Fruit fly (Drosophila melanogaster) whole organism, embryonic: ENCODE data around the gene ana1.

Experiments
- CG10267 ChIP-seq: fragments of 200-800 bp; sonication (Bioruptor generic); optimal IDR thresholded peaks from 2 replicates; lab custom pipeline; 2018; ENCODE audit warnings: missing biosample characterization, mild to moderate bottlenecking, missing genetic modification characterization, moderate library complexity
- CG12744 ChIP-seq: fragments of 200-800 bp; sonication (Bioruptor generic); optimal IDR thresholded peaks from 2 replicates; lab custom pipeline; 2016; ENCODE audit warnings: missing biosample characterization, missing genetic modification characterization
- CG14710 ChIP-seq: fragments of 200-800 bp; sonication (Bioruptor generic); optimal IDR thresholded peaks from 3 replicates; lab custom pipeline; 2019; ENCODE audit warnings: missing biosample characterization, mild to moderate bottlenecking, missing genetic modification characterization, moderate library complexity
- CG16813 ChIP-seq: fragments of 200-800 bp; sonication (Bioruptor generic); IDR thresholded peaks from 3 replicates; pipeline ENCODE4 v1.3.6; 2022; ENCODE audit warnings: missing biosample characterization, missing genetic modification characterization; ENCODE audit not compliant: partially characterized antibody
- CG17186 ChIP-seq: fragments of 200-800 bp; sonication (Bioruptor generic); optimal IDR thresholded peaks from 3 replicates; lab custom pipeline; 2017; ENCODE audit warnings: missing biosample characterization, missing genetic modification reagents, missing genetic modification characterization
- CG2116 ChIP-seq: fragments of 200-800 bp; sonication (Bioruptor generic); optimal IDR thresholded peaks from 3 replicates; lab custom pipeline; 2018; ENCODE audit warnings: missing biosample characterization, mild to moderate bottlenecking, missing genetic modification characterization
- CG32772 ChIP-seq: fragments of 200-800 bp; sonication (Bioruptor generic); IDR thresholded peaks from 2 replicates; pipeline ENCODE4 v1.3.6; 2022; ENCODE audit warnings: missing biosample characterization, missing genetic modification characterization
- CG34224 ChIP-seq: fragments of 200-800 bp; sonication (Bioruptor generic); IDR thresholded peaks from 3 replicates; pipeline ENCODE4 v1.3.6; 2022; ENCODE audit warnings: missing biosample characterization, missing genetic modification characterization; ENCODE audit not compliant: partially characterized antibody
- CG3847 ChIP-seq: fragments of 200-800 bp; sonication (Bioruptor generic); IDR thresholded peaks from 2 replicates; pipeline ENCODE4 v1.3.6; 2022; ENCODE audit warnings: missing biosample characterization, missing genetic modification characterization
- CG7963 ChIP-seq: fragments of 200-800 bp; sonication (Bioruptor generic); IDR thresholded peaks from 3 replicates; pipeline ENCODE4 v1.3.6; 2022; ENCODE audit warnings: missing biosample characterization, missing genetic modification characterization; ENCODE audit not compliant: partially characterized antibody
- CG9797 ChIP-seq: fragments of 200-800 bp; sonication (Bioruptor generic); optimal IDR thresholded peaks from 3 replicates; lab custom pipeline; 2018; ENCODE audit warnings: missing biosample characterization, mild to moderate bottlenecking, missing genetic modification characterization
- CG9932 ChIP-seq: fragments of 200-800 bp; sonication (Bioruptor generic); IDR thresholded peaks from 2 replicates; pipeline ENCODE4 v1.3.6; 2022; ENCODE audit warnings: missing biosample characterization, missing genetic modification characterization
- CoRest ChIP-seq: fragments of 200-800 bp; sonication (Bioruptor generic); optimal IDR thresholded peaks from 3 replicates; lab custom pipeline; 2018; ENCODE audit warnings: missing biosample characterization, mild to moderate bottlenecking, missing genetic modification characterization, moderate library complexity
- CrebB ChIP-seq: fragments of 200-800 bp; sonication (Bioruptor generic); optimal IDR thresholded peaks from 3 replicates; lab custom pipeline; 2018; ENCODE audit warnings: missing biosample characterization, mild to moderate bottlenecking, missing genetic modification characterization
- Doc3 ChIP-seq: fragments of 200-800 bp; sonication (Bioruptor generic); IDR thresholded peaks from 3 replicates; pipeline ENCODE4 v1.3.6; 2022; ENCODE audit warnings: missing biosample characterization, missing genetic modification characterization; ENCODE audit not compliant: partially characterized antibody
- Dp ChIP-seq: fragments of 200-800 bp; sonication (Bioruptor generic); optimal IDR thresholded peaks from 2 replicates; lab custom pipeline; 2018; ENCODE audit warnings: missing biosample characterization, mild to moderate bottlenecking, missing genetic modification characterization, moderate library complexity
- Dref ChIP-seq: fragments of 200-800 bp; sonication (Bioruptor generic); IDR thresholded peaks from 2 replicates; pipeline ENCODE4 v1.3.6; 2022; ENCODE audit warnings: missing biosample characterization, missing genetic modification characterization
- E2f2 ChIP-seq: fragments of 200-800 bp; sonication (Bioruptor generic); IDR thresholded peaks from 2 replicates; pipeline ENCODE4 v1.3.6; 2022; ENCODE audit warnings: missing biosample characterization, missing genetic modification characterization
- Elba2 ChIP-seq: fragments of 200-800 bp; sonication (Bioruptor generic); optimal IDR thresholded peaks from 3 replicates; lab custom pipeline; 2016; ENCODE audit warnings: missing biosample characterization, missing genetic modification characterization
- HLH4C ChIP-seq: fragments of 200-800 bp; sonication (Bioruptor generic); IDR thresholded peaks from 3 replicates; pipeline ENCODE4 v1.3.6; 2022; ENCODE audit warnings: missing biosample characterization, missing genetic modification characterization; ENCODE audit not compliant: partially characterized antibody
- HmgZ ChIP-seq: fragments of 200-800 bp; sonication (Bioruptor generic); optimal IDR thresholded peaks from 2 replicates; lab custom pipeline; 2018; ENCODE audit warnings: missing biosample characterization, mild to moderate bottlenecking, missing genetic modification characterization
- Hr3 ChIP-seq: fragments of 200-800 bp; sonication (Bioruptor generic); optimal IDR thresholded peaks from 3 replicates; lab custom pipeline; 2016; ENCODE audit warnings: missing biosample characterization, missing genetic modification characterization
- Hr78 ChIP-seq, 2 experiments: fragments of 200-800 bp in 1 of 2; fragments of >200 bp in 1 of 2; sonication (Bioruptor generic) in 1 of 2; optimal IDR thresholded peaks; 2 replicates each; lab custom pipeline; 2017 to 2019; ENCODE audit warnings: missing biosample characterization in 2 of 2, missing genetic modification characterization in 2 of 2, mild to moderate bottlenecking in 1 of 2, moderate library complexity in 1 of 2
- MESR4 ChIP-seq: fragments of 200-800 bp; sonication (Bioruptor generic); optimal IDR thresholded peaks from 2 replicates; lab custom pipeline; 2018; ENCODE audit warnings: missing biosample characterization, mild to moderate bottlenecking, missing genetic modification characterization, moderate library complexity
- Max ChIP-seq: fragments of 200-800 bp; sonication (Bioruptor generic); optimal IDR thresholded peaks from 2 replicates; lab custom pipeline; 2016; ENCODE audit warnings: missing biosample characterization, mild to moderate bottlenecking, missing genetic modification characterization
- Med ChIP-seq: fragments of 200-800 bp; sonication (Bioruptor generic); peaks from one replicate; lab custom pipeline; 2016; ENCODE audit warnings: missing biosample characterization, missing genetic modification characterization, mild to moderate bottlenecking, inconsistent platforms, moderate library complexity
- Myb ChIP-seq: fragments of 200-800 bp; sonication (Bioruptor generic); optimal IDR thresholded peaks from 2 replicates; lab custom pipeline; 2016; ENCODE audit warnings: missing biosample characterization, missing genetic modification characterization
- Scr ChIP-seq: fragments of 200-800 bp; sonication (Bioruptor generic); IDR thresholded peaks from 2 replicates; pipeline ENCODE4 v1.3.6; 2022; ENCODE audit warnings: missing biosample characterization, missing genetic modification characterization; ENCODE audit not compliant: partially characterized antibody
- Sry-δ ChIP-seq: fragments of 200-800 bp; sonication (Bioruptor generic); optimal IDR thresholded peaks from 2 replicates; lab custom pipeline; 2016; ENCODE audit warnings: missing biosample characterization, missing genetic modification characterization
- bbx ChIP-seq: fragments of 200-800 bp; sonication (Bioruptor generic); IDR thresholded peaks from 2 replicates; pipeline ENCODE4 v1.3.6; 2022; ENCODE audit warnings: missing biosample characterization, missing genetic modification characterization; ENCODE audit not compliant: partially characterized antibody
- bigmax ChIP-seq: fragments of 200-800 bp; sonication (Bioruptor generic); optimal IDR thresholded peaks from 2 replicates; lab custom pipeline; 2018; ENCODE audit warnings: missing biosample characterization, mild to moderate bottlenecking, missing genetic modification characterization
- crp ChIP-seq, 2 experiments: fragments of 200-800 bp; sonication (Bioruptor generic); optimal IDR thresholded peaks; 2 replicates in 1 of 2; 3 replicates in 1 of 2; lab custom pipeline; 2017; ENCODE audit warnings: missing biosample characterization in 2 of 2, missing genetic modification characterization in 2 of 2, mild to moderate bottlenecking in 1 of 2, moderate library complexity in 1 of 2
- en ChIP-seq: fragments of 200-800 bp; sonication (Bioruptor generic); optimal IDR thresholded peaks from 2 replicates; lab custom pipeline; 2016; ENCODE audit warnings: missing biosample characterization, missing genetic modification characterization
- gfzf ChIP-seq: fragments of 200-800 bp; sonication (Bioruptor generic); optimal IDR thresholded peaks from 2 replicates; lab custom pipeline; 2016; ENCODE audit warnings: missing biosample characterization, mild to moderate bottlenecking, missing genetic modification characterization, moderate library complexity
- hb ChIP-seq: fragments of 200-800 bp; sonication (Bioruptor generic); IDR thresholded peaks from 3 replicates; pipeline ENCODE4 v1.3.6; 2022; ENCODE audit warnings: missing biosample characterization, missing genetic modification characterization; ENCODE audit not compliant: partially characterized antibody
- hbn ChIP-seq: fragments of 200-800 bp; sonication (Bioruptor generic); IDR thresholded peaks from 2 replicates; pipeline ENCODE4 v1.3.6; 2022; ENCODE audit warnings: missing biosample characterization, missing genetic modification characterization; ENCODE audit not compliant: partially characterized antibody
- hkb ChIP-seq, 2 experiments: fragments of 200-800 bp in 1 of 2; fragments of >200 bp in 1 of 2; sonication (Bioruptor generic) in 1 of 2; IDR thresholded peaks in 1 of 2; optimal IDR thresholded peaks in 1 of 2; 2 replicates each; pipeline versions ENCODE4 v1.3.6 to Lab custom; 2017 to 2022; ENCODE audit warnings: missing biosample characterization in 1 of 2, missing genetic modification characterization in 1 of 2
- inv ChIP-seq: fragments of 200-800 bp; sonication (Bioruptor generic); IDR thresholded peaks from 2 replicates; pipeline ENCODE4 v1.3.6; 2022; ENCODE audit warnings: missing biosample characterization, missing genetic modification characterization; ENCODE audit not compliant: partially characterized antibody
- knrl ChIP-seq: fragments of 200-800 bp; sonication (Bioruptor generic); IDR thresholded peaks from 3 replicates; pipeline ENCODE4 v1.3.6; 2022; ENCODE audit warnings: missing biosample characterization, missing genetic modification characterization; ENCODE audit not compliant: partially characterized antibody
- lbe ChIP-seq: fragments of 200-800 bp; sonication (Bioruptor generic); optimal IDR thresholded peaks from 2 replicates; lab custom pipeline; 2016; ENCODE audit warnings: missing biosample characterization, mild to moderate bottlenecking, missing genetic modification characterization
- lmd ChIP-seq: fragments of 200-800 bp; sonication (Bioruptor generic); IDR thresholded peaks from 2 replicates; pipeline ENCODE4 v1.3.6; 2022; ENCODE audit warnings: missing biosample characterization, missing genetic modification characterization
- nerfin-1 ChIP-seq: fragments of 200-800 bp; sonication (Bioruptor generic); optimal IDR thresholded peaks from 3 replicates; lab custom pipeline; 2019; ENCODE audit warnings: missing biosample characterization, mild to moderate bottlenecking, missing genetic modification characterization, moderate library complexity
- pzg ChIP-seq: fragments of 200-800 bp; sonication (Bioruptor generic); optimal IDR thresholded peaks from 3 replicates; lab custom pipeline; 2018; ENCODE audit warnings: missing biosample characterization, mild to moderate bottlenecking, missing genetic modification characterization, moderate library complexity
- tna ChIP-seq: fragments of 200-800 bp; sonication (Bioruptor generic); IDR thresholded peaks from 2 replicates; pipeline ENCODE4 v1.3.6; 2022; ENCODE audit warnings: missing biosample characterization, missing genetic modification characterization; ENCODE audit not compliant: partially characterized antibody
- trem ChIP-seq: fragments of 200-800 bp; optimal IDR thresholded peaks from 3 replicates; lab custom pipeline; 2019; ENCODE audit warnings: missing biosample characterization, mild to moderate bottlenecking, missing genetic modification characterization, moderate library complexity
- unc-4 ChIP-seq: fragments of 200-800 bp; sonication (Bioruptor generic); IDR thresholded peaks from 2 replicates; pipeline ENCODE4 v1.3.6; 2022; ENCODE audit warnings: missing biosample characterization, missing genetic modification characterization; ENCODE audit not compliant: partially characterized antibody
- vvl ChIP-seq: fragments of 200-800 bp; sonication (Bioruptor generic); IDR thresholded peaks from 2 replicates; pipeline ENCODE4 v1.3.6; 2022; ENCODE audit warnings: missing biosample characterization, missing genetic modification characterization

Gene ana1

DNA sequence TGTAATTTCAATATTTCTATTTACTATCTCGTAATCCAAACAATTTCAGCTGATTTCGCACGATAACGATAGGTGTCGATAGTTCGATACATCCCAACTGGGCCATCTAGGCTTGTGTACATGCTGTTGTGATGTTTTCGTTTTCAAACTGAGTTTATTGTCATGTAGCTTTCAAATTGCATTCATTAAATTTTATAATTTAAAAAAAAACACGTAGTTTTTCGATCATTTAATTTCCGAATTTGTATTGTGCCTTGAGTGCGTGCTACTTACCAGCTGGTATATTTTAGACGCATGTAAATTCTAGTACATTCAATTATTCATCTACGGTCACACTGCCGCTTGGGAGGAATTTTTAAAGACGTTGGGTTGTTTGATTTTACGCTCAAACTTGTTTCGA, at the start of gene ana1, which contains the start of gene CG13623:
Gene ana1 (plus strand): TSS at position 249 of the 400 bp plus-strand sequence.
Gene CG13623 (minus strand): TSS at position 231 of the 400 bp plus-strand sequence.
- TF ChIP-seq CoRest (tag; lab: Kevin White, UChicago): peak; percentile 34
- TF ChIP-seq hkb (optimal IDR thresholded peaks at IDR 0.05; lab: Kevin White, UChicago): peak; percentile 20
- TF ChIP-seq hkb (GFP tag; IDR thresholded peaks at IDR 0.05; lab: Robert Waterston, UW): no peak
- peak; percentile 49 for TF ChIP-seq CG10267 (tag; lab: Kevin White, UChicago)
- no peak for TF ChIP-seq CG32772
- TF ChIP-seq Dp: peak; percentile 78
- TF ChIP-seq MESR4 (GFP tag; lab: Kevin White, UChicago): peak; percentile 37
- TF ChIP-seq HLH4C (GFP tag; lab: Robert Waterston, UW): peak; percentile 59; the same call in 1 of the 3 replicates
- TF ChIP-seq nerfin-1: no peak
- no peak for TF ChIP-seq CG7963 (GFP tag; lab: Robert Waterston, UW)
- TF ChIP-seq Med (GFP tag; lab: Kevin White, UChicago): peak; percentile 55
- no peak for TF ChIP-seq Hr78 (GFP tag; optimal IDR thresholded peaks at IDR 0.05; lab: Kevin White, UChicago)
- TF ChIP-seq CG9797 (GFP tag; lab: Kevin White, UChicago): peak; percentile 88
- peak; percentile 51 for TF ChIP-seq Elba2
- peak; percentile 66 for TF ChIP-seq Scr (GFP tag; lab: Robert Waterston, UW)
- TF ChIP-seq lbe (GFP tag; lab: Kevin White, UChicago): no peak
- peak; percentile 69 for TF ChIP-seq unc-4
- TF ChIP-seq CG16813 (GFP tag; lab: Robert Waterston, UW): 0 out of 3 replicates have a peak, but pooled peaks have one; percentile 41
- TF ChIP-seq lmd (GFP tag; lab: Robert Waterston, UW): no peak
- peak; percentile 51 to 87 for TF ChIP-seq crp (GFP tag; optimal IDR thresholded peaks at IDR 0.05; lab: Kevin White, UChicago)
- TF ChIP-seq CG34224 (GFP tag; lab: Robert Waterston, UW): peak; percentile 67; the same call in 2 of the 3 replicates
- no peak for TF ChIP-seq CG12744 (GFP tag; lab: Kevin White, UChicago)
- TF ChIP-seq gfzf (GFP tag; lab: Kevin White, UChicago): peak; percentile 87
- peak; percentile 27; the same call in 1 of the 2 replicates for TF ChIP-seq CG3847 (GFP tag; lab: Robert Waterston, UW)
- peak; percentile 44; the same call in 1 of the 2 replicates for TF ChIP-seq hbn (GFP tag; lab: Robert Waterston, UW)
- peak; percentile 68 for TF ChIP-seq CG2116 (GFP tag; lab: Kevin White, UChicago)
- TF ChIP-seq CG17186 (GFP tag; lab: Kevin White, UChicago): peak; percentile 89
- peak; percentile 85 for TF ChIP-seq E2f2 (GFP tag; lab: Robert Waterston, UW)
- no peak for TF ChIP-seq vvl
- TF ChIP-seq Dref (GFP tag; lab: Robert Waterston, UW): peak; percentile 77
- peak; percentile 63 for TF ChIP-seq Sry-δ (GFP tag; lab: Kevin White, UChicago)
- peak; percentile 47 for TF ChIP-seq inv (GFP tag; lab: Robert Waterston, UW)
- peak; percentile 21; the same call in 1 of the 2 replicates for TF ChIP-seq tna (GFP tag; lab: Robert Waterston, UW)
- peak; percentile 47; the same call in 1 of the 3 replicates for TF ChIP-seq Doc3 (GFP tag; lab: Robert Waterston, UW)
- TF ChIP-seq hb: 0 out of 3 replicates have a peak, but pooled peaks have one; percentile 57
- TF ChIP-seq Hr3 (GFP tag; lab: Kevin White, UChicago): peak; percentile 4
- TF ChIP-seq CG9932 (GFP tag; lab: Robert Waterston, UW): no peak
- TF ChIP-seq bbx: peak; percentile 40; the same call in 1 of the 2 replicates
- no peak for TF ChIP-seq en (GFP tag; lab: Kevin White, UChicago)
- peak; percentile 53; the same call in 2 of the 3 replicates for TF ChIP-seq knrl (GFP tag; lab: Robert Waterston, UW)
- TF ChIP-seq pzg (GFP tag; lab: Kevin White, UChicago): peak; percentile 79
- peak; percentile 71 for TF ChIP-seq CG14710 (tag; lab: Kevin White, UChicago)
- peak; percentile 69 for TF ChIP-seq trem (tag; lab: Kevin White, UChicago)
- no peak for TF ChIP-seq bigmax (GFP tag; lab: Kevin White, UChicago)
- no peak for TF ChIP-seq CrebB (tag; lab: Kevin White, UChicago)
- peak; percentile 32 for TF ChIP-seq Max (GFP tag; lab: Kevin White, UChicago)
- peak; percentile 72 for TF ChIP-seq Myb (GFP tag; lab: Kevin White, UChicago)
- peak; percentile 1 for TF ChIP-seq HmgZ
